Worm (Caenorhabditis elegans) whole organism, early embryonic: Measurements from ENCODE around the gene srh-39.
A peak's percentile ranks its signal among the peaks of the same experiment; 100 is the strongest.

Source experiments
- B0310.2 ChIP-seq: sonication (generic microtip); optimal IDR thresholded peaks from 2 replicates; lab custom pipeline; 2016; ENCODE audit warnings: mild to moderate bottlenecking, missing genetic modification characterization, missing compliant biosample characterization
- F13C5.2 ChIP-seq: sonication (generic microtip); optimal IDR thresholded peaks from 2 replicates; lab custom pipeline; 2017; ENCODE audit warnings: mild to moderate bottlenecking, missing genetic modification characterization, inconsistent platforms, missing compliant biosample characterization
- aly-1 ChIP-seq: sonication (generic microtip); optimal IDR thresholded peaks from 2 replicates; lab custom pipeline; 2016; ENCODE audit warnings: missing genetic modification characterization, missing compliant biosample characterization
- ama-1 ChIP-seq: fragments of 150-350 bp; optimal IDR thresholded peaks from 2 replicates; lab custom pipeline; 2014
- ceh-13 ChIP-seq: fragments of 200-800 bp; sonication (Bioruptor generic); optimal IDR thresholded peaks from 2 replicates; lab custom pipeline; 2018; ENCODE audit warnings: mild to moderate bottlenecking, missing genetic modification characterization, missing compliant biosample characterization
- ceh-36 ChIP-seq: sonication (generic microtip); optimal IDR thresholded peaks from 2 replicates; lab custom pipeline; 2016; ENCODE audit warnings: missing genetic modification characterization, inconsistent platforms, missing compliant biosample characterization
- ets-7 ChIP-seq: sonication (generic microtip); optimal IDR thresholded peaks from 2 replicates; lab custom pipeline; 2016; ENCODE audit warnings: missing genotype, missing genetic modification characterization, missing compliant biosample characterization
- flt-1 ChIP-seq: fragments of 200-800 bp; sonication (Bioruptor generic); IDR thresholded peaks from 2 replicates; pipeline ENCODE4 v1.3.6; 2022; ENCODE audit warnings: missing genetic modification characterization, missing compliant biosample characterization
- hmbx-1 ChIP-seq: sonication (generic microtip); optimal IDR thresholded peaks from 2 replicates; lab custom pipeline; 2016; ENCODE audit warnings: mild to moderate bottlenecking, missing genetic modification characterization, missing compliant biosample characterization
- hmg-4 ChIP-seq: fragments of 200-800 bp; sonication (Bioruptor generic); optimal IDR thresholded peaks from 2 replicates; lab custom pipeline; 2018; ENCODE audit warnings: mild to moderate bottlenecking, missing genetic modification characterization, missing compliant biosample characterization
- hnd-1 ChIP-seq: sonication (generic microtip); optimal IDR thresholded peaks from 2 replicates; lab custom pipeline; 2016; ENCODE audit warnings: missing genetic modification characterization, missing compliant biosample characterization
- pes-1 ChIP-seq: fragments of 200-800 bp; sonication (Bioruptor generic); IDR thresholded peaks from 2 replicates; pipeline ENCODE4 v1.3.6; 2022; ENCODE audit warnings: missing genetic modification reagents, missing genetic modification characterization, missing compliant biosample characterization
- scrt-1 ChIP-seq: fragments of 200-800 bp; sonication (Bioruptor generic); IDR thresholded peaks from 2 replicates; pipeline ENCODE4 v1.3.6; 2022; ENCODE audit warnings: missing genetic modification characterization, missing compliant biosample characterization
- sea-1 ChIP-seq: fragments of 200-800 bp; sonication (Bioruptor generic); conservative IDR thresholded peaks from 2 replicates; pipeline ENCODE4 v1.3.6; 2022; ENCODE audit warnings: missing genetic modification characterization, missing compliant biosample characterization
- tbx-11 ChIP-seq: fragments of 200-800 bp; sonication (Bioruptor generic); IDR thresholded peaks from 2 replicates; pipeline ENCODE4 v1.3.6; 2022; ENCODE audit warnings: missing genetic modification characterization, missing compliant biosample characterization
- tbx-37 ChIP-seq: fragments of 200-800 bp; sonication (Bioruptor generic); conservative IDR thresholded peaks from 2 replicates; pipeline ENCODE4 v1.3.6; 2022; ENCODE audit warnings: missing genetic modification reagents, missing genetic modification characterization, missing compliant biosample characterization
- tra-4 ChIP-seq: sonication (generic microtip); optimal IDR thresholded peaks from 2 replicates; lab custom pipeline; 2017; ENCODE audit warnings: missing genetic modification characterization, missing compliant biosample characterization

The srh-39 gene

DNA sequence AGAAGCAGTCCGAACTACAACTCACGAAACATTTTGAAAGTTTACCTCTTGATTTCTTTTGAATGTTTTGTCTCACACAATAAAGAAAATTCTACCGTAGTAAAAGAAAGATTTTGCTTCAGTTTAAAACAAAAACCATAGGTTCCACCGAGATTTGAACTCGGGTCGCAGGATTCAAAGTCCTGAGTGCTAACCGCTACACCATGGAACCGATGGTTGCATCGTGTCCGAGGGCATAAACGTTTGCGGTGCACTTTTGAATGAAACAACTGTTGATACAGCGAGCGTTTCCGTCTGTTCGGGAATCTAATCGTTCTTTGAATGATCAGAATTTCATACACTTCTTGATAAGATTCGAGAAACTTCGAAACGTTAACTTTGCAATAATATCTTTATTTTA, 8.5 kb downstream of the srh-39 start:
- TF ChIP-seq ama-1 (lab: Kevin White, UChicago) (no peak), F13C5.2 (tag; lab: Kevin White, UChicago) (no peak), hnd-1 (tag; lab: Kevin White, UChicago) (peak; percentile 20), B0310.2 (tag; lab: Kevin White, UChicago) (no peak), tbx-37 (GFP tag; lab: Robert Waterston, UW) (peak; percentile 50; the same call in 1 of the 2 replicates), scrt-1 (GFP tag; lab: Robert Waterston, UW) (peak; percentile 69), tra-4 (tag; lab: Kevin White, UChicago) (no peak), aly-1 (tag; lab: Kevin White, UChicago) (no peak), flt-1 (GFP tag; lab: Robert Waterston, UW) (peak; percentile 52), ceh-36 (tag; lab: Kevin White, UChicago) (no peak), sea-1 (GFP tag; lab: Robert Waterston, UW) (peak; percentile 78), pes-1 (GFP tag; lab: Robert Waterston, UW) (no peak), ets-7 (tag; lab: Kevin White, UChicago) (no peak), ceh-13 (peak; percentile 45), hmbx-1 (tag; lab: Kevin White, UChicago) (no peak), tbx-11 (GFP tag; lab: Robert Waterston, UW) (peak; percentile 64), hmg-4 (no peak)

DNA sequence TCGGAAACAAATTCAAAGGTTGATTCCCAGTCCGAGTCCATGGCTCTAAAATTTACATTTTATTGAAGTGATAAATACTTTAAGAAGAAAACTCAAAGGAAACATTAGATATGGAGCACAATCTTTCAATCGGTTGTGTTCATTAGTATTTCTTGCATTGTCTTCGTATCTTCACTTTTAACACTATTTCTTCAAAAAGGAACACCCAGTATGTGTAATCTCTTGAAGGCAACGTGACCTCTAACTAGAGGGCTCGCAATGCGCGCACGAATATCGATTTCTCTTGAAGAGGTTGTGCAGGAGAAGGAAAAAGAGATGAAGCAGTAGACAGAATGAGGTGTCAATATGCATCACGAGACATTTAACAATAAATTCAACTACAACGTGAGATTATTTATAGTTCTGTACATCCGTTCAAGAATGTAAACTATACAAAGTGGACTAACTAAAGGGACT, 10.2 kb downstream of the srh-39 start, which contains the start of the genes B0228.6 and B0228.1:
B0228.6 (minus strand) TSS at position 51 of the 456 bp plus-strand sequence.
B0228.1 (plus strand) TSS at position 228 of the 456 bp plus-strand sequence.
- TF ChIP-seq tbx-37 (GFP tag; lab: Robert Waterston, UW) (no peak), tra-4 (tag; lab: Kevin White, UChicago) (no peak), B0310.2 (tag; lab: Kevin White, UChicago) (no peak), ceh-13 (no peak), flt-1 (GFP tag; lab: Robert Waterston, UW) (no peak)

DNA sequence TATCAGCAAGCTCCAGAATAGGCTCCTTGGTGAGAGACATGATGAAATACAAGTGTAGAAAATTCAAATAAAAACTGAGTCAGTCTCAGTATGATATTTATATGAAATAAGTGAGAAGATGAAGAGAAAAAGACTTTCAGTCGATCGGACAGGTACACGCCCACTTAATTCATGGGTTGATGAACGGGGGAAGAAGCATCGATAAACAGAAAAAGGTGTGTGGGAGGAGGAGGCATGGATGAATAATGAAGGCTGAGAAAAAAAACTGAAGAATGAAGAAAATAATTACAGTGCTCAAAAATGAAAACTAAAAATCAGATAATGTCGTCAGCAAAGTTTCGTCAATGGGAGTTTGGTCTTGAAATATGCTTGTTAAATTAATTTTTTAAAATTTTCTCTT, 11.9 kb downstream of the srh-39 start, which contains the start of gene trx-1:
trx-1 (minus strand) TSS at position 101 of the 400 bp plus-strand sequence.
- TF ChIP-seq ama-1 (lab: Kevin White, UChicago) (no peak), flt-1 (GFP tag; lab: Robert Waterston, UW) (no peak), hmg-4 (no peak), ceh-13 (no peak), pes-1 (GFP tag; lab: Robert Waterston, UW) (no peak), ets-7 (tag; lab: Kevin White, UChicago) (no peak), hmbx-1 (tag; lab: Kevin White, UChicago) (no peak), hnd-1 (tag; lab: Kevin White, UChicago) (no peak), F13C5.2 (tag; lab: Kevin White, UChicago) (no peak), tbx-11 (GFP tag; lab: Robert Waterston, UW) (no peak), B0310.2 (tag; lab: Kevin White, UChicago) (no peak), ceh-36 (tag; lab: Kevin White, UChicago) (no peak), tbx-37 (GFP tag; lab: Robert Waterston, UW) (no peak), scrt-1 (GFP tag; lab: Robert Waterston, UW) (no peak), aly-1 (tag; lab: Kevin White, UChicago) (no peak), sea-1 (GFP tag; lab: Robert Waterston, UW) (no peak), tra-4 (tag; lab: Kevin White, UChicago) (no peak)

ce11 chrII:7736725-7737124, 28.6 kb downstream of the srh-39 start:
- no peak for TF ChIP-seq flt-1 (GFP tag; lab: Robert Waterston, UW)
- TF ChIP-seq ets-7 (tag; lab: Kevin White, UChicago): no peak
- TF ChIP-seq hnd-1 (tag; lab: Kevin White, UChicago): no peak
- TF ChIP-seq sea-1 (GFP tag; lab: Robert Waterston, UW): no peak
- TF ChIP-seq tbx-37 (GFP tag; lab: Robert Waterston, UW): no peak
- no peak for TF ChIP-seq hmbx-1 (tag; lab: Kevin White, UChicago)
- TF ChIP-seq ama-1 (lab: Kevin White, UChicago): no peak
- no peak for TF ChIP-seq F13C5.2 (tag; lab: Kevin White, UChicago)
- no peak for TF ChIP-seq aly-1 (tag; lab: Kevin White, UChicago)
- TF ChIP-seq ceh-36 (tag; lab: Kevin White, UChicago): no peak
- TF ChIP-seq scrt-1 (GFP tag; lab: Robert Waterston, UW): no peak
- TF ChIP-seq hmg-4: no peak
- no peak for TF ChIP-seq pes-1 (GFP tag; lab: Robert Waterston, UW)
- TF ChIP-seq ceh-13: no peak

ce11 chrII:7724603-7725002, 40.8 kb downstream of the srh-39 start, which contains the start of gene cpna-2:
TSS of gene cpna-2 (plus strand) at chrII:7724903.
- no peak for TF ChIP-seq aly-1 (tag; lab: Kevin White, UChicago)
- no peak for TF ChIP-seq scrt-1 (GFP tag; lab: Robert Waterston, UW)
- no peak for TF ChIP-seq ama-1 (lab: Kevin White, UChicago)
- no peak for TF ChIP-seq hnd-1 (tag; lab: Kevin White, UChicago)
- no peak for TF ChIP-seq F13C5.2 (tag; lab: Kevin White, UChicago)
- no peak for TF ChIP-seq hmbx-1 (tag; lab: Kevin White, UChicago)
- TF ChIP-seq tbx-37 (GFP tag; lab: Robert Waterston, UW): no peak
- no peak for TF ChIP-seq tbx-11 (GFP tag; lab: Robert Waterston, UW)
- TF ChIP-seq B0310.2 (tag; lab: Kevin White, UChicago): no peak
- TF ChIP-seq ceh-36 (tag; lab: Kevin White, UChicago): no peak
- no peak for TF ChIP-seq ceh-13
- TF ChIP-seq ets-7 (tag; lab: Kevin White, UChicago): no peak

DNA sequence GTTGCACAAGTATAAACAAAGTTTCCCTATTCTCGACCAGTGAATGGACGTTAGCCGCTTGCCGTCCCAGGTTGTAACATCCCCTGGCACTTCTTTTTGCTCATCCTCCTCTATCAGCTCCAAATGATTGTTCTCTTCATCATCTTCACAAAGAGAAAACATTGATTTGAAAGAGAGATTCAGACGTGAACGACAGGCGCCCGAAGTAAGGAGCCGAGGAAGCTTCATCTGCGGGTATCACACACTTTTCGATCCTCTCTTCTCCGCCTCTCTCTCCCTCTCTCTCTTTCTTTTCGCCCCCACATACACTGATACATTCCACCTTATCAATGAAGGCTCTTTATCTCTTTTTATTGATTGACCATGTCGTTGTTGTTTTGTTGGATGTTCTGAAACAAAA, 42.6 kb downstream of the srh-39 start:
- TF ChIP-seq pes-1 (GFP tag; lab: Robert Waterston, UW) (no peak), ets-7 (tag; lab: Kevin White, UChicago) (no peak), aly-1 (tag; lab: Kevin White, UChicago) (no peak), sea-1 (GFP tag; lab: Robert Waterston, UW) (no peak), hmg-4 (no peak), ceh-36 (tag; lab: Kevin White, UChicago) (no peak), tbx-11 (GFP tag; lab: Robert Waterston, UW) (no peak), F13C5.2 (tag; lab: Kevin White, UChicago) (no peak), tra-4 (tag; lab: Kevin White, UChicago) (no peak), tbx-37 (GFP tag; lab: Robert Waterston, UW) (no peak)
